Fruit fly (Drosophila melanogaster) ovary, adult (tissue): ENCODE results near the gene Pits.

ENCODE experiments used
- CG17801 ChIP-seq: fragments of 200-800 bp; optimal IDR thresholded peaks from 2 replicates; lab custom pipeline; 2019; ENCODE audit warnings: missing biosample characterization, mild to moderate bottlenecking, missing genetic modification characterization, moderate library complexity; ENCODE audit not compliant: partially characterized antibody

The Pits gene

DNA sequence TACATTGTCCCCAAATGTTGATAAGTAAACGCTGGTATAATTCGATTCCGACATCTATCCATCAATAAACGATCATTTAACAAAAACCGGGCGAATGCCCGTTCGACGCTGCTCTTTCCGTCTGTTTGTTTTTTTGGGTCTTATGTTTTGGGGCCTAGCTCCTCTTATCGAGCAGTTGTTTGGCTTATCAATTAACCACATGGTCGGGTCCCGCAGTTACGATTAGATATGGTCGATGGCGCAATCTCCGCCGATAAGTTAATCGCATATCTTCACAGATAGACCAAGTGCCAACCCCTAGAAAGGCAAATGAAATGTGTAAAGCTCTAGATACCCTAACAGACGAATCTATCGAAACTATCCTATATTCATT, 4.7 kb downstream of the Pits start:
- no peak for TF ChIP-seq CG17801

dm6 chrX:12577722-12578121, 5.3 kb downstream of the Pits start:
- TF ChIP-seq CG17801, result no peak

dm6 chrX:12575827-12576408, 7.1 kb downstream of the Pits start:
- TF ChIP-seq CG17801, result no peak

- no peak for TF ChIP-seq CG17801
Observed at dm6 chrX:12575292-12575826, 7.6 kb downstream of the Pits start.

dm6 chrX:12574666-12575202, 8.3 kb downstream of the Pits start:
- peak; percentile 79 for TF ChIP-seq CG17801

DNA sequence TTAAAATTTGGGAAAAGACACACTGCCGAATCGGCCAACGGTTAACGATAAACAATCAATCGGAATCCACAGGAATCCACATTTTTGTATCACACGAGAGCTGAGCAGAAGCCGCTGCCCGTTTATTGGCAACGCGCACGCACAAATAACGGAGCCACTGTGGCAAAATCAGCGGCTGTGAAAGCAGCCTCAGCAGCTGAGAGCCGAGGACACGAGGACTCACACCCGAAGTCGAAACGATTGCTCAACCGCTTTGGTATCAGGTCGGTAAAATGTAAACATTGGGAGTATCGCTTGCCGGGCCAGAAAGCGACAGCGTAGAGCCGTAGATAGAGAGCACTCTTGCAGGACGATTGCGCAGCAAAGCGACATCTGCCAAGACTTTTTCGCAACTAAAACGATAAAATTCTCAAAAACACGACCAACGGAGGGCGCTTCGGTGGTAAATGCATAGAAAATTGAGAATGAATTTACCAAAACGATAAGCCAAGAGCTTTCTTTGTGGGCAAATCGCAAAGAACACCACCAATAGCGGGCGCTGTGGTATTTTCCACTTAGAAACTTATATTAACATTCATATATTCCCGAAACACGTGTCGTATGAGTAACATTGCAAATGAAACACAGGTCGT, 14.6 kb downstream of the Pits start, which contains the start of gene hwt:
hwt (minus strand) TSS at position 161 of the 632 bp plus-strand sequence.
- no peak for TF ChIP-seq CG17801

- TF ChIP-seq CG17801, result no peak
Observed at dm6 chrX:12567663-12568062, 15.3 kb downstream of the Pits start.

- TF ChIP-seq CG17801, result no peak
Observed at dm6 chrX:12552824-12553223, 30.2 kb downstream of the Pits start, which contains the start of gene Cpr11B. Cpr11B (plus strand) TSS chrX:12553124.

DNA sequence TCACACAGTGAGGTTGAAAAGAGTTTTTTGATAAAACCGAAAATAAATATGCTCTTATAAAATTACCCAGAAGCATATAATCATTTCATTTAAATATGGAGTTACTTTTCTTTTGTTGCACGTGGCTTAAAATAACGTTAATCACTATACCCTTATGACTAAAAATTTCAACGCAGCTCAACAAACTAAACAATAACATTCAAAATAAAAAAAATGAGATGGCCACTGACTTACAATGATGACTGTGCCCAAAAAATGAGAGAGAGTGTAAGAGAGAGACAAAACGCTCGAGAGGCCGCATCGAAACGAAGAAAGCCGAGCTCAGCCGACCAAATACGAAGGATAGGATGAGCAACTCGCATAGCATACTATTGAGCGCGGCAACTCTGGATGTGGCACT, 35.3 kb downstream of the Pits start:
- no peak for TF ChIP-seq CG17801

DNA sequence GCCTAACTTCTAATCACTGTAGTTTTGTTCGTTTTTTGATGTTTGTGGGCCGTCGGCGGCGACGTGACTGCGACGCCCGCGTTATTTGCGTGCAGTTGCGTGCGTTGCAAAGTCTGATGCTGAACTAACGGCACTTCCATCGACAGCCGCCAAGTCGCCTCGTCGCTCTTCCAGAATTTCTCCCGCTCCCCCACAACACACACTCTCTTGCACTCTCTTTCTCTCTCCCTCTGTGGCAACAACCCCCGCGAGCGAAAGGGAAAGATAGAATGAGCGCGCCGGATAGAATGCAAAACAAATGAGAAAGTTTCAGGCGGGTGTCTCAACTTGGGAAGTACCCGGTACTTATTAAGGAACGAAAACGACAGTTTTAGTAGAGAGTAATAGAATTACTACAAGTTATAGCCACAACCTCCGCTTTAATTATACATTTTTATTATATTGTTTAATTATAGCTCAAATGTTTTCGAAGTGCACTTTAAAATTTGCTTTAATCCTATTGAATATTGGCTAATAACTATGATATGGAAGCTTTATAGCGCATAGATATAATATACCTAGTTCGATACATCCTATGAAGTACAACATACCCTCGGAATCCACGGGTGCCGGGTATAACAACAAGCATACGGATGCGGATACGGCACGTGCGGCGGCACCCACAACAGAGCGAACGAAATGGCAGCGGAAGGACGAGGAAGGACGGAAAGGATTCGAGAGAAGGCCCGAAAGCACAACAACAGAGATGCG, 36.0 kb downstream of the Pits start:
- no peak for TF ChIP-seq CG17801

DNA sequence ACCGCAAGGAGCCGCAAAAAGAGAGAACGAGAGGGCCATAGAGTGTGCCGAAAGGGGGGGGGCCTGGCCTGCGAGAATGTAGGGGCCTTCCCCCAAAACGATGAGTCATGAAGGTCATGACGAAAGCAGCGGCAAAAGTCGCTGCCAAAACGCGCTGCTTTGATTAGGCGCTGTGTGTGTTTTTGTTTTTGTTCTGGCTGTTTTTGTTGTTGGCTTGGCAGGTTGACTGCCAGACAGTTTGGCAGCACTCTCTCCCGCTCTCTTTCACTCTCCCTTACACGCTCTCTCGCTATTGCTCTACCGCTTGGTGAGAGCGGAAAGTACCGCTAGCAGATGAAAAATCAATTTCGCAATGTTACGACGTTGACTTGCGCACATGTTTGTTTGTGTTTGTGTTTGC, 36.9 kb downstream of the Pits start:
- no peak for TF ChIP-seq CG17801

DNA sequence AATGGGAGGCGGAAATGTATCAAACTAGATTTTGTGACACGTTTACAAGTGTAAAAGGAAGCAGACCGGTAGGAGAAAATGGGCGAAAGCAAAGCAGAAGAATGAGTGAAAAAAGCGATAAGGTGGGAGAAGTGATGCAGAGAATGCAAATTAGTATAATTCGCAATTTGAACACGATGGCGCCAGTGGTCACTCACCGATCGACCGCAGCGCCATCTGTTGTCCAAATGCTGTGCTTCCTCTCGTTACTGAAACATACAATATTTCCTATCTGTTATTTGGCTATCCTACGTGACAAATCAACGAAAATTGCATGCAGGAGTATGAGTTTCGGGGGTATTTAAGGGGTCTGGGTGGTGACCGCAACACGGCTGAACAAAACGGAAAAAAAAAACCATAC, 42.2 kb downstream of the Pits start:
- TF ChIP-seq CG17801, result no peak

DNA sequence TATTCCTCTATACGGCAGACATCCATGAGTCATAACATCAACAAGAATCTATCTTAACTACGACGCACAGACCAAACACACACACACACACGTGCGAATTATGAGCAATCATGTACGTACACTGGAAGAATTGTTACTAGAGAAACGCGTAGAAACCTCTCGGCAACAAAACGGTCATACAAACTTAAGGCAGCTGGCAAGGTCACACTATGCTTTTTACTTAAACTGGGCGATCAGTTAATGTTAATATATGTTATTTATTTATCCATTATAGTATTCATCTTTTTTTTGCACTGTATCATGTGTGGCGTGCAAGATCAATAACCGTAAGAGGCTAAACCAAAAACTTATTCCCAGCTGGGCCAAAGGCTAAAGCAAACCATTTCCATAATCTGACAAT, 43.8 kb downstream of the Pits start:
- no peak for TF ChIP-seq CG17801

dm6 chrX:12533560-12533959, 49.4 kb downstream of the Pits start:
- no peak for TF ChIP-seq CG17801
